Fruit fly (Drosophila melanogaster): ENCODE results near the gene Uba5.

Uba5 gene

DNA sequence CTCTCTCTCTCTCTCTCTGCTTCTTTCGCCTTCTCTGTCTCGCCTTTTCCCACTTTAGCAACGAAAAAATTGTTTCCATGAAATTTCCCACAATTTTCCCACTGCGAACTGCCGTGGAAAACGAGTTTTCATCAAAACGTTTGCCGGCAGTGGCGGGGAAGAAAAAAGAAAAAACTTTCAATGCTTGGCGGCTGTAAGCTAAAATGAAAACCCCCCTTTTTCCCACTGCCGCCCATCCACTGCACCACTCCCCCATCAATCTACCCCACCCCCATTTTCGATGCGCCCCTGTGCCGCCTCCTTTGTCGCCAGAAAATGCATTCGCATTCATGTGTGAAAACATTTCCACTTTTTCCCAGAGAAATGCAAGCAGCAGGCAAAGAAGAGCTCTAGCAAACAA, 47.9 kb downstream of the Uba5 start:
- no peak for TF ChIP-seq sv (GFP tag; optimal IDR thresholded peaks at IDR 0.05)
- no peak for TF ChIP-seq Sp1 (GFP tag; optimal IDR thresholded peaks at IDR 0.05)
- no peak for TF ChIP-seq Hr83 (GFP tag; optimal IDR thresholded peaks at IDR 0.05; ENCODE audit: poor library complexity, severe bottlenecking)
- no peak for TF ChIP-seq Abd-B (GFP tag; optimal IDR thresholded peaks at IDR 0.05)
- no peak for TF ChIP-seq Jra (GFP tag; optimal IDR thresholded peaks at IDR 0.05)
- TF ChIP-seq lola (GFP tag; optimal IDR thresholded peaks at IDR 0.05), result no peak
